Fruit fly (Drosophila melanogaster) whole organism, embryonic: ENCODE data around the gene CG31525.

Experiments
- Ada2b ChIP-seq: fragments of 200-800 bp; sonication (Bioruptor generic); IDR thresholded peaks from 2 replicates; pipeline ENCODE4 v1.3.6; 2022; ENCODE audit warnings: missing biosample characterization, missing genetic modification characterization
- Awh ChIP-seq: fragments of 200-800 bp; sonication (Bioruptor generic); IDR thresholded peaks from 2 replicates; pipeline ENCODE4, ENCODE4 v1.3.6; 2022; ENCODE audit warnings: missing biosample characterization, missing genetic modification characterization
- CG10654 ChIP-seq: fragments of 200-800 bp; sonication (Bioruptor generic); optimal IDR thresholded peaks from 2 replicates; lab custom pipeline; 2016; ENCODE audit warnings: missing biosample characterization, missing genetic modification characterization
- CG10979 ChIP-seq: fragments of 200-800 bp; sonication (Bioruptor generic); optimal IDR thresholded peaks from 2 replicates; lab custom pipeline; 2018; ENCODE audit warnings: missing biosample characterization, mild to moderate bottlenecking, missing genetic modification characterization, moderate library complexity
- CG11093 ChIP-seq: fragments of 200-800 bp; sonication (Bioruptor generic); IDR thresholded peaks from 3 replicates; pipeline ENCODE4 v1.3.6; 2022; ENCODE audit warnings: missing biosample characterization, missing genetic modification characterization
- CG11504 ChIP-seq: fragments of 200-800 bp; sonication (Bioruptor generic); optimal IDR thresholded peaks from 3 replicates; lab custom pipeline; 2019; ENCODE audit warnings: missing biosample characterization, mild to moderate bottlenecking, missing genetic modification characterization, moderate library complexity
- CG11560 ChIP-seq: fragments of 200-800 bp; sonication (Bioruptor generic); IDR thresholded peaks from 3 replicates; pipeline ENCODE4 v1.3.6; 2022; ENCODE audit warnings: missing biosample characterization, missing genetic modification characterization
- CG14050 ChIP-seq: fragments of 200-800 bp; sonication (Bioruptor generic); IDR thresholded peaks from 3 replicates; pipeline ENCODE4 v1.3.6; 2022; ENCODE audit warnings: missing biosample characterization, missing genetic modification characterization
- CG15269 ChIP-seq: fragments of 200-800 bp; sonication (Bioruptor generic); optimal IDR thresholded peaks from 2 replicates; lab custom pipeline; 2018; ENCODE audit warnings: missing biosample characterization, mild to moderate bottlenecking, missing genetic modification characterization, moderate library complexity
- CG15479 ChIP-seq: fragments of 200-800 bp; sonication (Bioruptor generic); optimal IDR thresholded peaks from 3 replicates; lab custom pipeline; 2019; ENCODE audit warnings: missing biosample characterization, mild to moderate bottlenecking, missing genetic modification characterization, moderate library complexity
- CG16813 ChIP-seq: fragments of 200-800 bp; sonication (Bioruptor generic); IDR thresholded peaks from 3 replicates; pipeline ENCODE4 v1.3.6; 2022; ENCODE audit warnings: missing biosample characterization, missing genetic modification characterization; ENCODE audit not compliant: partially characterized antibody
- CG17359 ChIP-seq: fragments of 200-800 bp; sonication (Bioruptor generic); optimal IDR thresholded peaks from 3 replicates; lab custom pipeline; 2018; ENCODE audit warnings: missing biosample characterization, mild to moderate bottlenecking, missing genetic modification characterization, moderate library complexity
- CG2116 ChIP-seq: fragments of 200-800 bp; sonication (Bioruptor generic); optimal IDR thresholded peaks from 3 replicates; lab custom pipeline; 2018; ENCODE audit warnings: missing biosample characterization, mild to moderate bottlenecking, missing genetic modification characterization
- CG2875 ChIP-seq: fragments of 200-800 bp; sonication (Bioruptor generic); optimal IDR thresholded peaks from 2 replicates; lab custom pipeline; 2017; ENCODE audit warnings: missing biosample characterization, mild to moderate bottlenecking, missing genetic modification characterization, missing genetic modification reagents
- CG30403 ChIP-seq: fragments of 200-800 bp; sonication (Bioruptor generic); optimal IDR thresholded peaks from 3 replicates; lab custom pipeline; 2016; ENCODE audit warnings: missing biosample characterization, missing genetic modification characterization
- CG31388 ChIP-seq: fragments of 200-800 bp; sonication (Bioruptor generic); optimal IDR thresholded peaks from 2 replicates; lab custom pipeline; 2016; ENCODE audit warnings: missing biosample characterization, missing genetic modification characterization
- CG7963 ChIP-seq: fragments of 200-800 bp; sonication (Bioruptor generic); IDR thresholded peaks from 3 replicates; pipeline ENCODE4 v1.3.6; 2022; ENCODE audit warnings: missing biosample characterization, missing genetic modification characterization; ENCODE audit not compliant: partially characterized antibody
- CG8290 ChIP-seq, 3 experiments: fragments of 200-800 bp; sonication (Bioruptor generic); optimal IDR thresholded peaks; 2 replicates each; lab custom pipeline; 2016 to 2019; ENCODE audit warnings: missing biosample characterization in 3 of 3, missing genetic modification characterization in 3 of 3, mild to moderate bottlenecking in 2 of 3, moderate library complexity in 1 of 3
- Chrac-16 ChIP-seq: fragments of 200-800 bp; sonication (Bioruptor generic); optimal IDR thresholded peaks from 3 replicates; lab custom pipeline; 2016; ENCODE audit warnings: missing biosample characterization, missing genetic modification characterization
- CkIIα-i1 ChIP-seq: fragments of 200-800 bp; sonication (Bioruptor generic); IDR thresholded peaks from 2 replicates; pipeline ENCODE4 v1.3.6; 2022; ENCODE audit warnings: missing biosample characterization, missing genetic modification characterization
- D19B ChIP-seq: fragments of 200-800 bp; sonication (Bioruptor generic); optimal IDR thresholded peaks from 2 replicates; lab custom pipeline; 2017; ENCODE audit warnings: missing biosample characterization, mild to moderate bottlenecking, missing genetic modification characterization
- Dek ChIP-seq: fragments of 200-800 bp; sonication (Bioruptor generic); optimal IDR thresholded peaks from 3 replicates; lab custom pipeline; 2019; ENCODE audit warnings: missing biosample characterization, mild to moderate bottlenecking, missing genetic modification characterization, moderate library complexity
- GATAe ChIP-seq: fragments of 200-800 bp; sonication (Bioruptor generic); conservative IDR thresholded peaks from 2 replicates; pipeline ENCODE4 v1.3.6; 2022; ENCODE audit warnings: missing biosample characterization, missing genetic modification characterization
- HmgZ ChIP-seq: fragments of 200-800 bp; sonication (Bioruptor generic); optimal IDR thresholded peaks from 2 replicates; lab custom pipeline; 2018; ENCODE audit warnings: missing biosample characterization, mild to moderate bottlenecking, missing genetic modification characterization
- Hmr ChIP-seq: fragments of 200-800 bp; sonication (Bioruptor generic); optimal IDR thresholded peaks from 3 replicates; lab custom pipeline; 2017; ENCODE audit warnings: mild to moderate bottlenecking, missing biosample characterization, missing genetic modification reagents, missing genetic modification characterization
- Hr78 ChIP-seq, 2 experiments: fragments of 200-800 bp in 1 of 2; fragments of >200 bp in 1 of 2; sonication (Bioruptor generic) in 1 of 2; optimal IDR thresholded peaks; 2 replicates each; lab custom pipeline; 2017 to 2019; ENCODE audit warnings: missing biosample characterization in 2 of 2, missing genetic modification characterization in 2 of 2, mild to moderate bottlenecking in 1 of 2, moderate library complexity in 1 of 2
- NC2α ChIP-seq: fragments of 200-800 bp; sonication (Bioruptor generic); optimal IDR thresholded peaks from 2 replicates; lab custom pipeline; 2016; ENCODE audit warnings: missing biosample characterization, missing genetic modification characterization
- NfI ChIP-seq: fragments of 200-800 bp; sonication (Bioruptor generic); optimal IDR thresholded peaks from 3 replicates; lab custom pipeline; 2018; ENCODE audit warnings: missing biosample characterization, mild to moderate bottlenecking, missing genetic modification characterization, moderate library complexity
- Pdp1 ChIP-seq, 2 experiments: fragments of 200-800 bp; sonication (Bioruptor generic); optimal IDR thresholded peaks; 3 replicates each; lab custom pipeline; 2016; ENCODE audit warnings: missing biosample characterization in 2 of 2, missing genetic modification characterization in 2 of 2, mild to moderate bottlenecking in 1 of 2, moderate library complexity in 1 of 2
- Xrp1 ChIP-seq: fragments of 200-800 bp; sonication (Bioruptor generic); IDR thresholded peaks from 2 replicates; pipeline ENCODE4 v1.3.6; 2022; ENCODE audit warnings: missing biosample characterization, missing genetic modification characterization
- aop ChIP-seq: fragments of 200-800 bp; sonication (Bioruptor generic); IDR thresholded peaks from 2 replicates; pipeline ENCODE4 v1.3.6; 2022; ENCODE audit warnings: missing biosample characterization, missing genetic modification characterization
- ara ChIP-seq: fragments of 200-800 bp; sonication (Bioruptor generic); IDR thresholded peaks from 2 replicates; pipeline ENCODE4 v1.3.6; 2022; ENCODE audit warnings: missing biosample characterization, missing genetic modification characterization
- ato ChIP-seq: fragments of 200-800 bp; sonication (Bioruptor generic); IDR thresholded peaks from 2 replicates; pipeline ENCODE4 v1.3.6; 2022; ENCODE audit warnings: missing biosample characterization, missing genetic modification characterization; ENCODE audit not compliant: partially characterized antibody
- crp ChIP-seq, 2 experiments: fragments of 200-800 bp; sonication (Bioruptor generic); optimal IDR thresholded peaks; 2 replicates in 1 of 2; 3 replicates in 1 of 2; lab custom pipeline; 2017; ENCODE audit warnings: missing biosample characterization in 2 of 2, missing genetic modification characterization in 2 of 2, mild to moderate bottlenecking in 1 of 2, moderate library complexity in 1 of 2
- dm ChIP-seq: fragments of 200-800 bp; sonication (Bioruptor generic); optimal IDR thresholded peaks from 3 replicates; lab custom pipeline; 2016; ENCODE audit warnings: missing biosample characterization, missing genetic modification characterization
- hb ChIP-seq: fragments of 200-800 bp; sonication (Bioruptor generic); IDR thresholded peaks from 3 replicates; pipeline ENCODE4 v1.3.6; 2022; ENCODE audit warnings: missing biosample characterization, missing genetic modification characterization; ENCODE audit not compliant: partially characterized antibody
- lilli ChIP-seq: fragments of 200-800 bp; sonication (Bioruptor generic); optimal IDR thresholded peaks from 3 replicates; lab custom pipeline; 2016; ENCODE audit warnings: missing biosample characterization, missing genetic modification characterization
- nerfin-1 ChIP-seq: fragments of 200-800 bp; sonication (Bioruptor generic); optimal IDR thresholded peaks from 3 replicates; lab custom pipeline; 2019; ENCODE audit warnings: missing biosample characterization, mild to moderate bottlenecking, missing genetic modification characterization, moderate library complexity
- onecut ChIP-seq: fragments of 200-800 bp; sonication (Bioruptor generic); IDR thresholded peaks from 2 replicates; pipeline ENCODE4 v1.3.6; 2022; ENCODE audit warnings: missing biosample characterization, missing genetic modification characterization
- rib ChIP-seq: fragments of 200-800 bp; sonication (Bioruptor generic); IDR thresholded peaks from 2 replicates; pipeline ENCODE4 v1.3.6; 2022; ENCODE audit warnings: missing biosample characterization, missing genetic modification characterization
- seq ChIP-seq: fragments of 200-800 bp; sonication (Bioruptor generic); IDR thresholded peaks from 2 replicates; pipeline ENCODE4 v1.3.6; 2022; ENCODE audit warnings: missing biosample characterization, missing genetic modification characterization
- sna ChIP-seq: fragments of 200-800 bp; sonication (Bioruptor generic); IDR thresholded peaks from 2 replicates; pipeline ENCODE4 v1.3.6; 2022; ENCODE audit warnings: missing biosample characterization, missing genetic modification characterization; ENCODE audit not compliant: partially characterized antibody
- trh ChIP-seq: fragments of 200-800 bp; sonication (Bioruptor generic); optimal IDR thresholded peaks from 2 replicates; lab custom pipeline; 2016; ENCODE audit warnings: missing biosample characterization, missing genetic modification characterization
- tx ChIP-seq: fragments of 200-800 bp; sonication (Bioruptor generic); optimal IDR thresholded peaks from 2 replicates; lab custom pipeline; 2016; ENCODE audit warnings: missing biosample characterization, missing genetic modification characterization
- unpg ChIP-seq: fragments of 200-800 bp; sonication (Bioruptor generic); optimal IDR thresholded peaks from 3 replicates; lab custom pipeline; 2018; ENCODE audit warnings: missing biosample characterization, mild to moderate bottlenecking, missing genetic modification characterization, moderate library complexity
- vvl ChIP-seq: fragments of 200-800 bp; sonication (Bioruptor generic); IDR thresholded peaks from 2 replicates; pipeline ENCODE4 v1.3.6; 2022; ENCODE audit warnings: missing biosample characterization, missing genetic modification characterization
- wor ChIP-seq: fragments of 200-800 bp; sonication (Bioruptor generic); IDR thresholded peaks from 2 replicates; pipeline ENCODE4 v1.3.6; 2022; ENCODE audit warnings: missing biosample characterization, missing genetic modification characterization

Gene CG31525

DNA sequence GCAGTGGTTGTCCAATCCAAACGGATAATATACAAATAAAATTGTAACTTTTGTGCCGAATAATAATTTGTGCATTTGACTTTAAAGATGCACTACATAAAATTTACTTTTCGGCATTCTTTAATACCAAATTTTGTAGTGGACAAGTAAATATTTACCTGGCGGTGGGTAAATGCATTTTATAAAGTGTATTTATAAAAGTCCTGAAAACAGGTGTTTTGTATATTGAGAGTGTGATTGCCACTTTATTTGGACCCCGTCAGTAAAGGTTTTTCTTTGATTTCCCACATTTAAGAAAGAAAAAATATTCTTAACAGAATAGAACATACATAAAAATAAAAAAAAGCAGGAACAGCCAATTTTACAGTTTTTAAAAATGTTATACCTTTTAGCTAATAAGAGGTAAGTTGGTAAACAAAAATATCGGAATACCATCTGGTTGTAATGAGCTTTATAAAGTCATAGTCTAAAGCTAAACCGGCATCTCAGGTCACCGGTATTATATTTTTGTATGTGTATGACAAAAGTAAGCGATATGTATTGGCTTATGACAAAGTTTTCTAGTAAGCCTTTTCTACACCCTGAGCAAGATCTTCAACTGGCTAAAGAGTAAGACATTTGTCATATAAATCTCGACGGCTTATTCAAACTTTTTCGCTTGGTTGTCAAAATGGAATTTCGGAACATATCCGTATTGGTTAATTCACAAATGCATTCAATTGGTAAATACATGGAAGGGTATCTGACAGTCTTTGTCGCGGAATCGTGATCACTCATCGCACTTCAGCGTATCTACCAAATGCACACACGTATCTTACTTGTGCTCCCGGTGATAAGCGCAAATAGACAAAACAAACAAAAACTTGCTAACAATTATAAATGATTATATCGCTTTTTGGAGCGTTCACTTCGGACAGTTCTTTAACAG lies 31.9 kb upstream of the CG31525 start (continued):
- TF ChIP-seq NC2α (GFP tag; lab: Kevin White, UChicago) (peak; percentile 59), Dek (peak; percentile 86), CG30403 (GFP tag; lab: Kevin White, UChicago) (peak; percentile 84), seq (GFP tag; lab: Robert Waterston, UW) (peak; percentile 91), lilli (GFP tag; lab: Kevin White, UChicago) (peak; percentile 90), Hmr (GFP tag; lab: Kevin White, UChicago) (peak; percentile 89), CG17359 (peak; percentile 88), CG7963 (GFP tag; lab: Robert Waterston, UW) (no peak), CG31388 (peak; percentile 74), CG16813 (no peak), CG15479 (no peak), D19B (GFP tag; lab: Kevin White, UChicago) (peak; percentile 69), rib (GFP tag; lab: Robert Waterston, UW) (peak; percentile 69), CG11560 (tag; lab: Robert Waterston, UW) (peak; percentile 58; the same call in 1 of the 3 replicates), CG14050 (GFP tag; lab: Robert Waterston, UW) (peak; percentile 86), hb (GFP tag; lab: Robert Waterston, UW) (no peak), CG8290 (GFP tag; optimal IDR thresholded peaks at IDR 0.05; lab: Kevin White, UChicago) (no peak), CG8290 (tag; optimal IDR thresholded peaks at IDR 0.05; lab: Kevin White, UChicago) (peak in 1 of 2 experiments; percentile 97), vvl (peak; percentile 95), sna (GFP tag; lab: Robert Waterston, UW) (no peak), ato (GFP tag; lab: Robert Waterston, UW) (no peak), Ada2b (GFP tag; lab: Robert Waterston, UW) (peak; percentile 86), aop (no peak), Xrp1 (GFP tag; lab: Robert Waterston, UW) (peak; percentile 84), tx (GFP tag; lab: Kevin White, UChicago) (peak; percentile 84), CkIIα-i1 (no peak), CG2116 (GFP tag; lab: Kevin White, UChicago) (peak; percentile 34), Awh (GFP tag; lab: Robert Waterston, UW) (peak; percentile 72; the same call in 1 of the 2 replicates), GATAe (GFP tag; lab: Robert Waterston, UW) (peak; percentile 78), nerfin-1 (tag; lab: Kevin White, UChicago) (peak; percentile 76), CG11093 (GFP tag; lab: Robert Waterston, UW) (peak; percentile 83), HmgZ (tag; lab: Kevin White, UChicago) (peak; percentile 92), ara (GFP tag; lab: Robert Waterston, UW) (peak; percentile 76; the same call in 1 of the 2 replicates), CG15269 (peak; percentile 92), NfI (GFP tag; lab: Kevin White, UChicago) (peak; percentile 90), CG11504 (tag; lab: Kevin White, UChicago) (peak; percentile 92), Pdp1 (GFP tag; optimal IDR thresholded peaks at IDR 0.05; lab: Kevin White, UChicago) (peak; percentile 87 to 88), unpg (GFP tag; lab: Kevin White, UChicago) (peak; percentile 90), CG10654 (GFP tag; lab: Kevin White, UChicago) (peak; percentile 81), Chrac-16 (GFP tag; lab: Kevin White, UChicago) (peak; percentile 76), dm (GFP tag; lab: Kevin White, UChicago) (peak; percentile 65), wor (GFP tag; lab: Robert Waterston, UW) (peak; percentile 85), crp (GFP tag; optimal IDR thresholded peaks at IDR 0.05; lab: Kevin White, UChicago) (peak in 1 of 2 experiments; percentile 49), trh (GFP tag; lab: Kevin White, UChicago) (peak; percentile 69), CG2875 (GFP tag; lab: Kevin White, UChicago) (peak; percentile 75), onecut (peak; percentile 74), Hr78 (GFP tag; optimal IDR thresholded peaks at IDR 0.05; lab: Kevin White, UChicago) (no peak), CG10979 (tag; lab: Kevin White, UChicago) (peak; percentile 84)
